Worm (Caenorhabditis elegans) whole organism, L2 larva: ENCODE measurements around the gene nspe-5.

Source experiments
- C34F6.9 ChIP-seq: fragments of 150-350 bp; optimal IDR thresholded peaks from 2 replicates; lab custom pipeline; 2014; ENCODE audit warnings: missing biosample characterization, missing genetic modification characterization
- F13H6.1 ChIP-seq: sonication (generic microtip); optimal IDR thresholded peaks from 2 replicates; lab custom pipeline; 2016; ENCODE audit warnings: missing genetic modification characterization, missing compliant biosample characterization
- R02D3.7 ChIP-seq: fragments of 150-350 bp; optimal IDR thresholded peaks from 2 replicates; lab custom pipeline; 2014; ENCODE audit warnings: missing biosample characterization, missing genetic modification characterization
- ZK546.5 ChIP-seq: sonication (generic microtip); optimal IDR thresholded peaks from 2 replicates; lab custom pipeline; 2017; ENCODE audit warnings: missing biosample characterization, missing genetic modification characterization
- aly-2 ChIP-seq: fragments of 150-350 bp; optimal IDR thresholded peaks from 2 replicates; lab custom pipeline; 2014; ENCODE audit warnings: missing biosample characterization, missing genetic modification characterization
- ama-1 ChIP-seq: fragments of 150-350 bp; optimal IDR thresholded peaks from 2 replicates; lab custom pipeline; 2018; ENCODE audit warnings: inconsistent platforms
- blmp-1 ChIP-seq: sonication (generic microtip); optimal IDR thresholded peaks from 2 replicates; lab custom pipeline; 2017; ENCODE audit warnings: missing genetic modification characterization, mild to moderate bottlenecking, missing compliant biosample characterization, antibody characterized with exemption, moderate library complexity; ENCODE audit not compliant: insufficient read depth
- ceh-82 ChIP-seq: fragments of 150-350 bp; optimal IDR thresholded peaks from 2 replicates; lab custom pipeline; 2014; ENCODE audit warnings: missing biosample characterization, missing genetic modification characterization
- crh-2 ChIP-seq: sonication (generic microtip); optimal IDR thresholded peaks from 2 replicates; lab custom pipeline; 2017; ENCODE audit warnings: missing biosample characterization, missing genetic modification characterization
- dmd-4 ChIP-seq: sonication (generic microtip); optimal IDR thresholded peaks from 2 replicates; lab custom pipeline; 2017; ENCODE audit warnings: missing biosample characterization, missing genetic modification characterization
- egl-27 ChIP-seq: sonication (generic microtip); optimal IDR thresholded peaks from 3 replicates; lab custom pipeline; 2017; ENCODE audit warnings: missing biosample characterization, missing genetic modification reagents, missing genetic modification characterization
- elt-3 ChIP-seq: sonication (generic microtip); optimal IDR thresholded peaks from 2 replicates; lab custom pipeline; 2017; ENCODE audit warnings: missing biosample characterization, missing genetic modification characterization
- fos-1 ChIP-seq: fragments of 150-350 bp; optimal IDR thresholded peaks from 2 replicates; lab custom pipeline; 2014; ENCODE audit warnings: missing biosample characterization, missing genetic modification characterization
- gmeb-1 ChIP-seq: fragments of 150-350 bp; optimal IDR thresholded peaks from 2 replicates; lab custom pipeline; 2014; ENCODE audit warnings: missing biosample characterization, missing genetic modification characterization
- lin-11 ChIP-seq: fragments of 150-350 bp; sonication (generic microtip); optimal IDR thresholded peaks from 2 replicates; lab custom pipeline; 2014; ENCODE audit warnings: missing biosample characterization, missing genetic modification characterization, inconsistent platforms, mixed read lengths
- lin-39 ChIP-seq: fragments of 150-350 bp; optimal IDR thresholded peaks from 2 replicates; lab custom pipeline; 2014; ENCODE audit warnings: missing biosample characterization, missing genetic modification reagents, missing genetic modification characterization
- lsy-2 ChIP-seq, 2 experiments: fragments of 150-350 bp in 1 of 2; sonication (generic microtip) in 1 of 2; optimal IDR thresholded peaks; 2 replicates each; lab custom pipeline; 2014 to 2017; ENCODE audit warnings: missing biosample characterization in 2 of 2, missing genetic modification characterization in 2 of 2
- mbf-1 ChIP-seq: sonication (generic microtip); optimal IDR thresholded peaks from 2 replicates; lab custom pipeline; 2017; ENCODE audit warnings: missing biosample characterization, missing genetic modification characterization
- nhr-10 ChIP-seq: sonication (generic microtip); optimal IDR thresholded peaks from 2 replicates; lab custom pipeline; 2017; ENCODE audit warnings: missing biosample characterization, missing genetic modification characterization
- nhr-12 ChIP-seq: fragments of 150-350 bp; optimal IDR thresholded peaks from 2 replicates; lab custom pipeline; 2014; ENCODE audit warnings: missing biosample characterization, missing genetic modification characterization
- nhr-129 ChIP-seq: fragments of 150-350 bp; optimal IDR thresholded peaks from 2 replicates; lab custom pipeline; 2014; ENCODE audit warnings: missing biosample characterization, missing genetic modification characterization
- nhr-21 ChIP-seq: fragments of 150-350 bp; optimal IDR thresholded peaks from 2 replicates; lab custom pipeline; 2014; ENCODE audit warnings: missing biosample characterization, missing genetic modification characterization
- nhr-23 ChIP-seq: fragments of 150-350 bp; optimal IDR thresholded peaks from 2 replicates; lab custom pipeline; 2014; ENCODE audit warnings: missing biosample characterization, missing genetic modification reagents, missing genetic modification characterization
- nhr-25 ChIP-seq: fragments of 150-350 bp; sonication (generic microtip); optimal IDR thresholded peaks from 3 replicates; lab custom pipeline; 2014; ENCODE audit warnings: missing biosample characterization, missing genetic modification characterization
- nhr-6 ChIP-seq: fragments of 150-350 bp; optimal IDR thresholded peaks from 2 replicates; lab custom pipeline; 2014; ENCODE audit warnings: missing biosample characterization, missing genetic modification characterization
- nhr-77 ChIP-seq: fragments of 150-350 bp; optimal IDR thresholded peaks from 2 replicates; lab custom pipeline; 2014; ENCODE audit warnings: missing biosample characterization, missing genetic modification characterization
- sem-4 ChIP-seq: fragments of 150-350 bp; optimal IDR thresholded peaks from 2 replicates; lab custom pipeline; 2014; ENCODE audit warnings: missing biosample characterization, missing genetic modification reagents, missing genetic modification characterization
- skn-1 ChIP-seq: sonication (generic microtip); optimal IDR thresholded peaks from 2 replicates; lab custom pipeline; 2017; ENCODE audit warnings: missing biosample characterization, missing genetic modification characterization
- sma-3 ChIP-seq: sonication (generic microtip); optimal IDR thresholded peaks from 2 replicates; lab custom pipeline; 2016; ENCODE audit warnings: missing genetic modification reagents, missing genetic modification characterization, missing compliant biosample characterization
- sma-9 ChIP-seq, 2 experiments: fragments of 150-350 bp in 1 of 2; sonication (generic microtip) in 1 of 2; optimal IDR thresholded peaks; 2 replicates each; lab custom pipeline; 2014 to 2016; ENCODE audit warnings: missing genetic modification characterization in 2 of 2, mild to moderate bottlenecking in 1 of 2, missing biosample characterization in 1 of 2, missing compliant biosample characterization in 1 of 2, missing genetic modification reagents in 1 of 2, moderate library complexity in 1 of 2
- unc-55 ChIP-seq: fragments of 150-350 bp; sonication (generic microtip); optimal IDR thresholded peaks from 3 replicates; lab custom pipeline; 2014; ENCODE audit warnings: missing biosample characterization, missing genetic modification reagents, missing genetic modification characterization
- zag-1 ChIP-seq: fragments of 150-350 bp; optimal IDR thresholded peaks from 2 replicates; lab custom pipeline; 2014; ENCODE audit warnings: missing biosample characterization, missing genetic modification characterization
- ztf-4 ChIP-seq: fragments of 150-350 bp; optimal IDR thresholded peaks from 2 replicates; lab custom pipeline; 2014; ENCODE audit warnings: missing biosample characterization, missing genetic modification characterization

The nspe-5 gene

ce11 chrII:12628566-12628965 lies at the start of gene nspe-5:
TSS of gene nspe-5 (plus strand) at chrII:12628866.
- TF ChIP-seq skn-1 (no peak), nhr-25 (tag; lab: Kevin White, UChicago) (peak; percentile 71), ceh-82 (no peak), blmp-1 (tag; lab: Kevin White, UChicago) (no peak), sma-9 (GFP tag; optimal IDR thresholded peaks at IDR 0.05; lab: Kevin White, UChicago) (peak; percentile 37), sma-9 (tag; optimal IDR thresholded peaks at IDR 0.05; lab: Kevin White, UChicago) (no peak)

DNA sequence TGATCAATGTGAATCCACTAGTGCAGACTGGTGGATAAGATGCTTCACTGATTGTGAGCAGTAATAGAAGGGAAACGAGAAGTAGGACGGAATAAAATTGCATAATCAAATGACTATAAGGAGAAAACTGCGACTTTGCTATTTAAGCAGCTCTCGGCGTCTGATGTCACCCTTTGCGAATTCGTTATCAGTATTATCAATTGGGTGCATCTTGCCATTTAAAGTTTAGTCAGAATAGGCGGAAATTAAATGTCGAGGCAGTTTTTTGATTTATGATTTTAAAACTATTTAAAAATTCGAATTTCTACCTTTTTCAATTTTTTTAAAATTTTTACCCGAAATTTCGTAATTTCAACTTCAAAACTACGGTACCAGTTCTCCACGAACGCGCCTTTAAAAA lies 47.7 kb upstream of the nspe-5 start, which contains the start of gene clec-4:
clec-4 (minus strand) TSS at position 162 of the 400 bp plus-strand sequence.
- TF ChIP-seq fos-1 (peak; percentile 69), zag-1 (tag; lab: Kevin White, UChicago) (no peak)

ce11 chrII:12603667-12604621 lies 24.7 kb upstream of the nspe-5 start, which contains the start of the genes ceh-100 and lips-15:
TSS of gene ceh-100 (minus strand) at chrII:12603680.
TSS of gene lips-15 (plus strand) at chrII:12604386.
- peak; percentile 47 for TF ChIP-seq C34F6.9 (tag; lab: Kevin White, UChicago)
- TF ChIP-seq nhr-129 (tag; lab: Kevin White, UChicago) = peak; percentile 46
- no peak for TF ChIP-seq elt-3 (tag; lab: Kevin White, UChicago)
- no peak for TF ChIP-seq F13H6.1 (tag; lab: Kevin White, UChicago)
- no peak for TF ChIP-seq crh-2 (tag; lab: Kevin White, UChicago)
- peak; percentile 74 for TF ChIP-seq unc-55 (GFP tag; lab: Kevin White, UChicago)
- peak; percentile 14 for TF ChIP-seq fos-1
- TF ChIP-seq skn-1 = no peak
- peak; percentile 11 for TF ChIP-seq gmeb-1 (tag; lab: Kevin White, UChicago)
- no peak for TF ChIP-seq blmp-1 (tag; lab: Kevin White, UChicago)

DNA sequence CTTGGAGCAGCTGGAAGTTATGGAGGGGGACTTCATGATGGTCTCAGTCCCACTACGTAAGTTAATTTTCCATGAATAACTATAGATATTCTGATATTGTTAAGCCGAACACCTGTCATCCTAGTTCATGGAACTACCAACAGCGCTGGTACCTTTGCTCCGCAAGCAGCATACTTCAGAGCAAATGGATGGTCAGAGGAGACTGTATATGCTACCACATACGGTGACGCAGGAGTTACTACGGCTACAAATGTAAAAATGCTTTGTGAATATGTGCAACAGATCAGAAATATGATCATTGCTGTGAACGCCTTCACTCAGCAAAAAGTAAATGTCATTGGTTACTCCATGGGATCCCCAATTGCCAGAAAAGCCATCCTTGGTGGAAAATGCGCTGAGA lies 22.6 kb upstream of the nspe-5 start:
- no peak for TF ChIP-seq aly-2 (tag; lab: Kevin White, UChicago)
- TF ChIP-seq sma-3 (GFP tag; lab: Kevin White, UChicago) = no peak

DNA sequence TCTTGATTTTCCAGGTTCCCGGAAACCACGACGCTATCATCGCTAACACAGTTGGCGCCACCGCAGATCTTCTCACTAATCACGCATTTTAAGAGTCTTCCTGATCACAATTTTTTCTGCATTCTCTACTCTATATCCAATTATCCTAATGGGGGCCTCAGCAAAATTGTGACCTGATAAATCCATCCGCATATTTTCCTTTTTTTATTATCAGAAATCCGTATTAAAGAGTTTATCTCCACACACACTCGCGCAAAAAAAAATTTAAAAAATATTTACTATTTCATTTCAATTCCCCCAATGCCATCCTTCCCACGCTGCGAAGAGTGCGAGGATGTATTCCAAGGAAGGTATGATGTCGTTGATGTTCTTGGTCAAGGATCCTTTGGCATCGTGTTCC lies 21.8 kb upstream of the nspe-5 start, which contains the start of gene Y38E10A.8:
Y38E10A.8 (plus strand) TSS at position 301 of the 400 bp plus-strand sequence.
- no peak for TF ChIP-seq unc-55 (GFP tag; lab: Kevin White, UChicago)
- TF ChIP-seq egl-27 (tag; lab: Kevin White, UChicago) = no peak
- TF ChIP-seq nhr-23 = no peak
- no peak for TF ChIP-seq lin-11 (tag; lab: Kevin White, UChicago)
- no peak for TF ChIP-seq nhr-6 (tag; lab: Kevin White, UChicago)
- TF ChIP-seq lsy-2 (tag; optimal IDR thresholded peaks at IDR 0.05; lab: Kevin White, UChicago) = no peak
- TF ChIP-seq zag-1 (tag; lab: Kevin White, UChicago) = no peak
- TF ChIP-seq ZK546.5 (tag; lab: Kevin White, UChicago) = no peak
- no peak for TF ChIP-seq ztf-4
- no peak for TF ChIP-seq sma-9 (GFP tag; optimal IDR thresholded peaks at IDR 0.05; lab: Kevin White, UChicago)
- no peak for TF ChIP-seq sma-9 (tag; optimal IDR thresholded peaks at IDR 0.05; lab: Kevin White, UChicago)
- no peak for TF ChIP-seq ama-1 (lab: Kevin White, UChicago)
- no peak for TF ChIP-seq skn-1
- no peak for TF ChIP-seq sem-4 (tag; lab: Kevin White, UChicago)
- TF ChIP-seq blmp-1 (tag; lab: Kevin White, UChicago) = no peak
- no peak for TF ChIP-seq nhr-10 (tag; lab: Kevin White, UChicago)
- TF ChIP-seq nhr-12 (tag; lab: Kevin White, UChicago) = no peak
- no peak for TF ChIP-seq dmd-4 (tag; lab: Kevin White, UChicago)
- TF ChIP-seq ceh-82 = no peak

ce11 chrII:12608653-12609052 lies 20.0 kb upstream of the nspe-5 start, which contains the start of gene Y38E10A.9:
TSS of gene Y38E10A.9 (plus strand) at chrII:12608953.
- TF ChIP-seq nhr-129 (tag; lab: Kevin White, UChicago) = no peak
- no peak for TF ChIP-seq nhr-21 (tag; lab: Kevin White, UChicago)
- TF ChIP-seq R02D3.7 = no peak
- no peak for TF ChIP-seq nhr-77 (tag; lab: Kevin White, UChicago)
- no peak for TF ChIP-seq elt-3 (tag; lab: Kevin White, UChicago)
- no peak for TF ChIP-seq gmeb-1 (tag; lab: Kevin White, UChicago)
- no peak for TF ChIP-seq nhr-6 (tag; lab: Kevin White, UChicago)
- TF ChIP-seq aly-2 (tag; lab: Kevin White, UChicago) = no peak
- TF ChIP-seq mbf-1 (tag; lab: Kevin White, UChicago) = no peak
- no peak for TF ChIP-seq lin-39 (tag; lab: Kevin White, UChicago)
- TF ChIP-seq egl-27 (tag; lab: Kevin White, UChicago) = no peak
- TF ChIP-seq fos-1 = no peak
- no peak for TF ChIP-seq sma-3 (GFP tag; lab: Kevin White, UChicago)
